Worm (Caenorhabditis elegans) whole organism, late embryonic: ENCODE results near the gene ZK154.6.

Source experiments
- F13H6.1 ChIP-seq: sonication (generic microtip); optimal IDR thresholded peaks from 2 replicates; lab custom pipeline; 2016; ENCODE audit warnings: missing genetic modification characterization, missing compliant biosample characterization
- dmd-4 ChIP-seq: sonication (generic microtip); optimal IDR thresholded peaks from 2 replicates; lab custom pipeline; 2016; ENCODE audit warnings: borderline replicate concordance, missing genetic modification characterization, missing compliant biosample characterization
- elt-2 ChIP-seq: sonication (generic microtip); optimal IDR thresholded peaks from 2 replicates; lab custom pipeline; 2016; ENCODE audit warnings: missing genetic modification reagents, missing genetic modification characterization, missing compliant biosample characterization
- elt-4 ChIP-seq: sonication (generic microtip); optimal IDR thresholded peaks from 2 replicates; lab custom pipeline; 2016; ENCODE audit warnings: missing genetic modification characterization, missing compliant biosample characterization
- hlh-6 ChIP-seq: sonication (generic microtip); optimal IDR thresholded peaks from 2 replicates; lab custom pipeline; 2016; ENCODE audit warnings: missing genotype, missing genetic modification characterization, missing compliant biosample characterization
- hlh-8 ChIP-seq: sonication (generic microtip); optimal IDR thresholded peaks from 2 replicates; lab custom pipeline; 2016; ENCODE audit warnings: missing genotype, missing genetic modification characterization, missing compliant biosample characterization
- sox-4 ChIP-seq: sonication (generic microtip); optimal IDR thresholded peaks from 2 replicates; lab custom pipeline; 2017; ENCODE audit warnings: mild to moderate bottlenecking, missing genetic modification characterization, inconsistent platforms, missing compliant biosample characterization

DNA sequence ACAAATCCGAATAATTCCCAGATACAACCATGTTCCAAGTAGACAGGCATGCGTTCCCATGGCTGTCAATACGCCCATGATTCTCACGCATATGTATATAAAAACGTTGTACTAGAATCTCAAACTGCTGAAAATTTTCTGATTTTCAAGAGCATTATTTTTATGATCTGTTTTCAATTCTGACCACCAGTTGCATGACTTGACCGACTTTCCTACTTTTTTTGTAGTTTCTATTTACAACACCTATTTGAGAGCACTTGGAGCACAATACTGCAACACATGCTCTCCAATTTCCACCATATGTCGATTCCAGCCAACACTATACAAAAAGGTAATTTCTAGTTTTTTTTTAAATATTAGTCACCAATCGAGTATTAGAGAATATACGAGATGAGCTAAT, 49.4 kb downstream of the ZK154.6 start, which contains the start of gene ref-2:
- TF ChIP-seq elt-2 (no peak), dmd-4 (tag; lab: Kevin White, UChicago) (no peak), hlh-8 (no peak), hlh-6 (tag; lab: Kevin White, UChicago) (no peak), F13H6.1 (tag; lab: Kevin White, UChicago) (no peak), elt-4 (tag; lab: Kevin White, UChicago) (no peak), sox-4 (no peak)
